Worm (Caenorhabditis elegans): ENCODE measurements around the gene smf-3.

Gene smf-3

ce11 chrIV:2634992-2635391 is 16.3 kb downstream of the smf-3 start:
- no peak for TF ChIP-seq ZK546.5 (tag; optimal IDR thresholded peaks at IDR 0.05)
- no peak for TF ChIP-seq ceh-9 (tag; optimal IDR thresholded peaks at IDR 0.05)

ce11 chrIV:2639666-2640273 is 21.1 kb downstream of the smf-3 start:
- peak; percentile 19 for TF ChIP-seq lsy-12 (tag; optimal IDR thresholded peaks at IDR 0.05)
- TF ChIP-seq ceh-82 (tag; optimal IDR thresholded peaks at IDR 0.05) = peak; percentile 28
- TF ChIP-seq tbx-2 (tag; optimal IDR thresholded peaks at IDR 0.05) = no peak
- TF ChIP-seq nhr-43 (tag; optimal IDR thresholded peaks at IDR 0.05; ENCODE audit: poor library complexity, severe bottlenecking) = peak; percentile 4
- peak; percentile 13 for TF ChIP-seq hmg-11 (tag; optimal IDR thresholded peaks at IDR 0.05)
- TF ChIP-seq nfya-1 (tag; optimal IDR thresholded peaks at IDR 0.05; ENCODE audit: insufficient read depth) = peak; percentile 16
- no peak for TF ChIP-seq nhr-12 (tag; optimal IDR thresholded peaks at IDR 0.05)
- TF ChIP-seq ztf-11 (tag; optimal IDR thresholded peaks at IDR 0.05) = no peak
- TF ChIP-seq lin-15B (tag; optimal IDR thresholded peaks at IDR 0.05) = peak; percentile 21
- TF ChIP-seq fkh-10 (GFP tag; optimal IDR thresholded peaks at IDR 0.05) = no peak
- TF ChIP-seq pha-4 (tag; optimal IDR thresholded peaks at IDR 0.05) = peak; percentile 14
- no peak for TF ChIP-seq ceh-16 (tag; optimal IDR thresholded peaks at IDR 0.05)
- no peak for TF ChIP-seq mml-1 (tag; optimal IDR thresholded peaks at IDR 0.05)
- no peak for TF ChIP-seq nhr-237 (tag; optimal IDR thresholded peaks at IDR 0.05)
- TF ChIP-seq ceh-28 (tag; optimal IDR thresholded peaks at IDR 0.05) = peak; percentile 95
- no peak for TF ChIP-seq nhr-76 (tag; optimal IDR thresholded peaks at IDR 0.05)
- TF ChIP-seq fos-1 (tag; optimal IDR thresholded peaks at IDR 0.05) = no peak

DNA sequence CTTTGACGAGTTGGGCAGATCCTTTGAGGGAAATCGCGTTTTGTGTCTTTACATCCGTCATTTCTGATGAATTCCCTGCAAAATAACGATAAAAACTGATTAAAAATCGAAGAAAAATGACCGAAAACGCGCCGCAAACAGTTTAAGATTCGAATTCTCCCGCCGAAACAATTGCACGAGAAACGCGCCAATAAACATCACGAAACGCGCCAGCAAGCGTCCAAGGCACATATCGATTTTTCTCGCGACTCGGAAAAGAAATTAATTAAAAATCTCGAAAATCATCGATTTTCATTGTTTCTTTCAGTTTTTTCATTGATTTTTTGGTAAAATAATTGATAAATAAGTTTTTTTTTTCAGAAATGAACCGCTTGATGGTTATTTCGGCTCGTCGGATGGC is 22.3 kb downstream of the smf-3 start, which contains the start of the genes mdf-2 and nduv-3:
Gene mdf-2, minus strand, starts transcription at position 176 of the 400 bp plus-strand sequence.
Gene nduv-3, plus strand, starts transcription at position 361 of the 400 bp plus-strand sequence.
- TF ChIP-seq nhr-43 (tag; optimal IDR thresholded peaks at IDR 0.05; ENCODE audit: poor library complexity, severe bottlenecking) (peak; percentile 24), lin-15B (tag; optimal IDR thresholded peaks at IDR 0.05) (peak; percentile 90), ceh-9 (tag; optimal IDR thresholded peaks at IDR 0.05) (no peak), pqm-1 (tag; optimal IDR thresholded peaks at IDR 0.05) (peak; percentile 4), nhr-28 (tag; optimal IDR thresholded peaks at IDR 0.05) (no peak), hmg-11 (tag; optimal IDR thresholded peaks at IDR 0.05) (peak; percentile 31), egl-5 (tag; optimal IDR thresholded peaks at IDR 0.05) (peak; percentile 81), pha-4 (tag; optimal IDR thresholded peaks at IDR 0.05) (peak; percentile 76), ceh-82 (tag; optimal IDR thresholded peaks at IDR 0.05) (peak; percentile 1), nfya-1 (tag; optimal IDR thresholded peaks at IDR 0.05; ENCODE audit: insufficient read depth) (peak; percentile 83), nhr-25 (tag; optimal IDR thresholded peaks at IDR 0.05) (peak; percentile 73), jun-1 (tag; optimal IDR thresholded peaks at IDR 0.05) (peak; percentile 38), skn-1 (tag; optimal IDR thresholded peaks at IDR 0.05) (peak; percentile 28), lin-39 (tag; optimal IDR thresholded peaks at IDR 0.05) (peak; percentile 40), elt-2 (tag; optimal IDR thresholded peaks at IDR 0.05) (peak; percentile 7), snpc-4 (tag; optimal IDR thresholded peaks at IDR 0.05) (peak; percentile 62), ZK546.5 (tag; optimal IDR thresholded peaks at IDR 0.05) (no peak), elt-1 (tag; optimal IDR thresholded peaks at IDR 0.05) (no peak), nhr-23 (tag; optimal IDR thresholded peaks at IDR 0.05) (peak; percentile 82), elt-3 (tag; optimal IDR thresholded peaks at IDR 0.05) (no peak), ceh-28 (tag; optimal IDR thresholded peaks at IDR 0.05) (peak; percentile 94), R02D3.7 (tag; optimal IDR thresholded peaks at IDR 0.05) (peak; percentile 33), nhr-76 (tag; optimal IDR thresholded peaks at IDR 0.05) (no peak)

DNA sequence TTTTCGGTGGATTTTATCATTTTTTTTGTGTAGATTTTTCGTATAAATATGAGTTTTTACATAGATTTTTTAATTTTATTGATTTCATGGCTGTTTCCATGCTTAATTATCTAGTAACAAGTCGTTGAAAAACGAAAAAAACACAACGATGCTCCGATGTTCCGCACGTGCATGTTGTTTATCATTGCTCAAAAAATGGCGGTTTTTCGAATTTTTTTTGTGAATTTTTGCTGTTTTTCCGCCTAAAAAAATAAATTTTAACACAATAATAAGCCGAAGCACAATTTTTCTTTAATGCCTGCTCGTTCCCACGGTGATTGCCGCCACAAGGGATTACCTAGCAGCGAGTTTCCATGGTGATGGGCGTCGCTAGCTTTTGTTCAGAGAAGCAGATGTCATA is 23.4 kb downstream of the smf-3 start:
- TF ChIP-seq pha-4 (tag; optimal IDR thresholded peaks at IDR 0.05) = no peak
- peak; percentile 1 for TF ChIP-seq lin-15B (tag; optimal IDR thresholded peaks at IDR 0.05)
- peak; percentile 20 for TF ChIP-seq skn-1 (tag; optimal IDR thresholded peaks at IDR 0.05)

- TF ChIP-seq nhr-67 (tag; optimal IDR thresholded peaks at IDR 0.05) (no peak), pha-4 (tag; optimal IDR thresholded peaks at IDR 0.05) (no peak), aly-2 (tag; optimal IDR thresholded peaks at IDR 0.05) (no peak), nhr-28 (tag; optimal IDR thresholded peaks at IDR 0.05) (no peak), nhr-77 (tag; optimal IDR thresholded peaks at IDR 0.05) (no peak), fkh-10 (GFP tag; optimal IDR thresholded peaks at IDR 0.05) (no peak), nhr-237 (tag; optimal IDR thresholded peaks at IDR 0.05) (no peak), egl-27 (tag; optimal IDR thresholded peaks at IDR 0.05) (no peak), lin-39 (tag; optimal IDR thresholded peaks at IDR 0.05) (no peak), fos-1 (tag; optimal IDR thresholded peaks at IDR 0.05) (no peak), snpc-4 (tag; optimal IDR thresholded peaks at IDR 0.05) (no peak), egl-5 (tag; optimal IDR thresholded peaks at IDR 0.05) (no peak), nhr-76 (tag; optimal IDR thresholded peaks at IDR 0.05) (no peak), nhr-11 (tag; optimal IDR thresholded peaks at IDR 0.05) (no peak)
Observed at ce11 chrIV:2642673-2643072, 24.0 kb downstream of the smf-3 start, which contains the start of gene ric-8. Gene ric-8 (plus strand): TSS chrIV:2642973.

Data from whole organism, L3 larva.